Fruit fly (Drosophila melanogaster) whole organism, embryonic: ENCODE measurements around the gene CG34313.

Source experiments
- Aef1 ChIP-seq: fragments of 200-800 bp; sonication (Bioruptor generic); IDR thresholded peaks from 3 replicates; pipeline ENCODE4 v1.3.6; 2022; ENCODE audit warnings: missing biosample characterization, missing genetic modification characterization
- Atf3 ChIP-seq: fragments of 200-800 bp; sonication (Bioruptor generic); optimal IDR thresholded peaks from 3 replicates; lab custom pipeline; 2016; ENCODE audit warnings: missing biosample characterization, missing genetic modification characterization
- BEAF-32 ChIP-seq: fragments of 200-800 bp; sonication (Bioruptor generic); optimal IDR thresholded peaks from 3 replicates; lab custom pipeline; 2017; ENCODE audit warnings: missing biosample characterization, missing genetic modification characterization, mild to moderate bottlenecking, moderate library complexity, missing genetic modification reagents
- CG10321 ChIP-seq: fragments of 200-800 bp; sonication (Bioruptor generic); IDR thresholded peaks from 2 replicates; pipeline ENCODE4 v1.3.6; 2022; ENCODE audit warnings: missing biosample characterization, missing genetic modification characterization
- CG10462 ChIP-seq: fragments of 200-800 bp; sonication (Bioruptor generic); optimal IDR thresholded peaks from 2 replicates; lab custom pipeline; 2016; ENCODE audit warnings: missing biosample characterization, missing genetic modification characterization
- CG10543 ChIP-seq: fragments of 200-800 bp; sonication (Bioruptor generic); optimal IDR thresholded peaks from 3 replicates; lab custom pipeline; 2017; ENCODE audit warnings: missing biosample characterization, mild to moderate bottlenecking, missing genetic modification characterization, moderate library complexity
- CG10959 ChIP-seq: fragments of 200-800 bp; sonication (Bioruptor generic); IDR thresholded peaks from 2 replicates; pipeline ENCODE4 v1.3.6; 2022; ENCODE audit warnings: missing biosample characterization, missing genetic modification characterization
- CG13123 ChIP-seq: fragments of 200-800 bp; sonication (Bioruptor generic); optimal IDR thresholded peaks from 2 replicates; lab custom pipeline; 2016; ENCODE audit warnings: missing biosample characterization, missing genetic modification characterization
- CG33557 ChIP-seq: fragments of 200-800 bp; sonication (Bioruptor generic); optimal IDR thresholded peaks from 2 replicates; lab custom pipeline; 2019; ENCODE audit warnings: missing biosample characterization, mild to moderate bottlenecking, missing genetic modification characterization, moderate library complexity
- CG34376 ChIP-seq: fragments of 200-800 bp; sonication (Bioruptor generic); optimal IDR thresholded peaks from 2 replicates; lab custom pipeline; 2018; ENCODE audit warnings: missing biosample characterization, mild to moderate bottlenecking, missing genetic modification characterization
- CG6254 ChIP-seq: fragments of 200-800 bp; sonication (Bioruptor generic); optimal IDR thresholded peaks from 3 replicates; lab custom pipeline; 2017; ENCODE audit warnings: mild to moderate bottlenecking, missing biosample characterization, missing genetic modification reagents, missing genetic modification characterization
- CG6654 ChIP-seq: fragments of 200-800 bp; sonication (Bioruptor generic); optimal IDR thresholded peaks from 2 replicates; lab custom pipeline; 2017; ENCODE audit warnings: missing biosample characterization, mild to moderate bottlenecking, missing genetic modification characterization
- CG6813 ChIP-seq: fragments of 200-800 bp; sonication (Bioruptor generic); optimal IDR thresholded peaks from 2 replicates; lab custom pipeline; 2017; ENCODE audit warnings: missing biosample characterization, missing genetic modification characterization, mild to moderate bottlenecking, moderate library complexity, missing genetic modification reagents
- CG6854 ChIP-seq: fragments of 200-800 bp; sonication (Bioruptor generic); optimal IDR thresholded peaks from 3 replicates; lab custom pipeline; 2017; ENCODE audit warnings: missing biosample characterization, mild to moderate bottlenecking, missing genetic modification characterization
- CG7745 ChIP-seq: fragments of 200-800 bp; sonication (Bioruptor generic); optimal IDR thresholded peaks from 2 replicates; lab custom pipeline; 2018; ENCODE audit warnings: missing biosample characterization, mild to moderate bottlenecking, missing genetic modification characterization, moderate library complexity
- CG7928 ChIP-seq: fragments of 200-800 bp; sonication (Bioruptor generic); optimal IDR thresholded peaks from 2 replicates; lab custom pipeline; 2017; ENCODE audit warnings: missing biosample characterization, mild to moderate bottlenecking, missing genetic modification characterization
- CG8765 ChIP-seq: fragments of 200-800 bp; sonication (Bioruptor generic); IDR thresholded peaks from 2 replicates; pipeline ENCODE4 v1.3.6; 2022; ENCODE audit warnings: missing biosample characterization, missing genetic modification characterization
- CG9797 ChIP-seq: fragments of 200-800 bp; sonication (Bioruptor generic); optimal IDR thresholded peaks from 3 replicates; lab custom pipeline; 2018; ENCODE audit warnings: missing biosample characterization, mild to moderate bottlenecking, missing genetic modification characterization
- Camta ChIP-seq: fragments of 200-800 bp; sonication (Bioruptor generic); optimal IDR thresholded peaks from 2 replicates; lab custom pipeline; 2016; ENCODE audit warnings: missing biosample characterization, missing genetic modification characterization
- CrebB ChIP-seq: fragments of 200-800 bp; sonication (Bioruptor generic); optimal IDR thresholded peaks from 3 replicates; lab custom pipeline; 2018; ENCODE audit warnings: missing biosample characterization, mild to moderate bottlenecking, missing genetic modification characterization
- Dp ChIP-seq: fragments of 200-800 bp; sonication (Bioruptor generic); optimal IDR thresholded peaks from 2 replicates; lab custom pipeline; 2018; ENCODE audit warnings: missing biosample characterization, mild to moderate bottlenecking, missing genetic modification characterization, moderate library complexity
- Dref ChIP-seq: fragments of 200-800 bp; sonication (Bioruptor generic); IDR thresholded peaks from 2 replicates; pipeline ENCODE4 v1.3.6; 2022; ENCODE audit warnings: missing biosample characterization, missing genetic modification characterization
- E2f2 ChIP-seq: fragments of 200-800 bp; sonication (Bioruptor generic); IDR thresholded peaks from 2 replicates; pipeline ENCODE4 v1.3.6; 2022; ENCODE audit warnings: missing biosample characterization, missing genetic modification characterization
- Fer3 ChIP-seq: fragments of 200-800 bp; sonication (Bioruptor generic); optimal IDR thresholded peaks from 2 replicates; lab custom pipeline; 2018; ENCODE audit warnings: missing biosample characterization, mild to moderate bottlenecking, missing genetic modification characterization, moderate library complexity
- GATAe ChIP-seq: fragments of 200-800 bp; sonication (Bioruptor generic); conservative IDR thresholded peaks from 2 replicates; pipeline ENCODE4 v1.3.6; 2022; ENCODE audit warnings: missing biosample characterization, missing genetic modification characterization
- HmgZ ChIP-seq: fragments of 200-800 bp; sonication (Bioruptor generic); optimal IDR thresholded peaks from 2 replicates; lab custom pipeline; 2018; ENCODE audit warnings: missing biosample characterization, mild to moderate bottlenecking, missing genetic modification characterization
- MBD-R2 ChIP-seq: fragments of 200-800 bp; sonication (Bioruptor generic); IDR thresholded peaks from 2 replicates; pipeline ENCODE4 v1.3.6; 2022; ENCODE audit warnings: missing biosample characterization, missing genetic modification characterization
- Mes4 ChIP-seq: fragments of 200-800 bp; sonication (Bioruptor generic); optimal IDR thresholded peaks from 2 replicates; lab custom pipeline; 2016; ENCODE audit warnings: missing biosample characterization, missing genetic modification characterization
- Oli ChIP-seq: fragments of 200-800 bp; sonication (Bioruptor generic); optimal IDR thresholded peaks from 2 replicates; lab custom pipeline; 2018; ENCODE audit warnings: missing biosample characterization, mild to moderate bottlenecking, missing genetic modification characterization, moderate library complexity
- Vsx1 ChIP-seq: fragments of 200-800 bp; sonication (Bioruptor generic); optimal IDR thresholded peaks from 2 replicates; lab custom pipeline; 2017; ENCODE audit warnings: missing biosample characterization, mild to moderate bottlenecking, missing genetic modification characterization, missing genetic modification reagents
- br ChIP-seq: fragments of >200 bp; optimal IDR thresholded peaks from 2 replicates; lab custom pipeline; 2017
- dpn ChIP-seq, 2 experiments: fragments of 200-800 bp; sonication (Bioruptor generic); optimal IDR thresholded peaks; 3 replicates each; lab custom pipeline; 2016; ENCODE audit warnings: missing biosample characterization in 2 of 2, missing genetic modification characterization in 2 of 2
- exex ChIP-seq: fragments of 200-800 bp; sonication (Bioruptor generic); optimal IDR thresholded peaks from 4 replicates; lab custom pipeline; 2018; ENCODE audit warnings: missing biosample characterization, mild to moderate bottlenecking, missing genetic modification characterization, moderate library complexity
- fd3F ChIP-seq: fragments of 200-800 bp; sonication (Bioruptor generic); optimal IDR thresholded peaks from 2 replicates; lab custom pipeline; 2018; ENCODE audit warnings: missing biosample characterization, mild to moderate bottlenecking, missing genetic modification characterization, moderate library complexity
- gfzf ChIP-seq: fragments of 200-800 bp; sonication (Bioruptor generic); optimal IDR thresholded peaks from 2 replicates; lab custom pipeline; 2016; ENCODE audit warnings: missing biosample characterization, mild to moderate bottlenecking, missing genetic modification characterization, moderate library complexity
- kni ChIP-seq: fragments of 200-800 bp; sonication (Bioruptor generic); optimal IDR thresholded peaks from 3 replicates; lab custom pipeline; 2017; ENCODE audit warnings: mild to moderate bottlenecking, missing biosample characterization, missing genetic modification reagents, missing genetic modification characterization
- knrl ChIP-seq: fragments of 200-800 bp; sonication (Bioruptor generic); IDR thresholded peaks from 3 replicates; pipeline ENCODE4 v1.3.6; 2022; ENCODE audit warnings: missing biosample characterization, missing genetic modification characterization; ENCODE audit not compliant: partially characterized antibody
- pan ChIP-seq, 4 experiments: fragments of >200 bp in 3 of 4; fragments of 200-800 bp in 1 of 4; sonication (Bioruptor generic) in 1 of 4; optimal IDR thresholded peaks in 3 of 4; IDR thresholded peaks in 1 of 4; 2 replicates each; pipeline versions ENCODE4 v1.3.6 to Lab custom; 2017 to 2022; ENCODE audit warnings: missing biosample characterization in 2 of 4, missing genetic modification characterization in 2 of 4, mixed read lengths in 1 of 4
- pnt ChIP-seq: fragments of 200-800 bp; sonication (Bioruptor generic); optimal IDR thresholded peaks from 3 replicates; lab custom pipeline; 2016; ENCODE audit warnings: missing biosample characterization, missing genetic modification characterization
- pzg ChIP-seq: fragments of 200-800 bp; sonication (Bioruptor generic); optimal IDR thresholded peaks from 3 replicates; lab custom pipeline; 2018; ENCODE audit warnings: missing biosample characterization, mild to moderate bottlenecking, missing genetic modification characterization, moderate library complexity
- repo ChIP-seq: fragments of 200-800 bp; sonication (Bioruptor generic); optimal IDR thresholded peaks from 2 replicates; lab custom pipeline; 2016; ENCODE audit warnings: missing biosample characterization, missing genetic modification characterization
- sim ChIP-seq: fragments of 200-800 bp; sonication (Bioruptor generic); IDR thresholded peaks from 2 replicates; pipeline ENCODE4 v1.3.6; 2022; ENCODE audit warnings: missing biosample characterization, missing genetic modification characterization
- stwl ChIP-seq: fragments of 200-800 bp; sonication (Bioruptor generic); optimal IDR thresholded peaks from 3 replicates; lab custom pipeline; 2018; ENCODE audit warnings: missing biosample characterization, mild to moderate bottlenecking, missing genetic modification characterization, moderate library complexity
- sug ChIP-seq: fragments of 200-800 bp; optimal IDR thresholded peaks from 2 replicates; lab custom pipeline; 2019; ENCODE audit warnings: missing biosample characterization, mild to moderate bottlenecking, missing genetic modification characterization, moderate library complexity
- tll ChIP-seq, 2 experiments: fragments of 200-800 bp in 1 of 2; fragments of >200 bp in 1 of 2; sonication (Bioruptor generic) in 1 of 2; optimal IDR thresholded peaks; 2 replicates each; lab custom pipeline; 2017 to 2019; ENCODE audit warnings: missing biosample characterization in 2 of 2, missing genetic modification characterization in 2 of 2, mild to moderate bottlenecking in 1 of 2, moderate library complexity in 1 of 2
- zfh2 ChIP-seq: fragments of 200-800 bp; sonication (Bioruptor generic); optimal IDR thresholded peaks from 2 replicates; lab custom pipeline; 2016; ENCODE audit warnings: missing biosample characterization, missing genetic modification characterization

CG34313 gene

DNA sequence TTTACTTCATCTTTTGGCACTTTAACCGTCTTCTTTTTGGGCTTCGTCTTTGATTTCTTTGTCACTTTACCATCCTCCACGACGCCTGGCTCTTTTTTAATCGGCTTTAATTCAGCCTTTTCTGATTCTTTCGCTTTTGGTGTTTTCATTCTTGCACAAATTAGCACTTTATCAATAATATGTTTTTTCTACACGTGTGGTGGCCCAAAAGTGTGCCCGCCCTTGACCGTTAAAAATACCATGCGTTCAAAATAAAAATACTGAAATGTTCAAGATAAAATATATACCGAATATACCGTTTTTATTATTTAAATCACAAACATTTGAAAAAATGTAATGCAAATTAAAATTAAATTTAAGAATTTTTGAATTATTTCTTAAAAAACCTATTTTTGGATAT, 22.7 kb downstream of the CG34313 start, which contains the start of gene CG12288 (continued):
- TF ChIP-seq Dref (GFP tag; lab: Robert Waterston, UW) (no peak), Dp (GFP tag; lab: Kevin White, UChicago) (peak; percentile 47), CG13123 (GFP tag; lab: Kevin White, UChicago) (no peak), CG10321 (GFP tag; lab: Robert Waterston, UW) (no peak), Vsx1 (GFP tag; lab: Kevin White, UChicago) (no peak), gfzf (peak; percentile 65), br (no peak), tll (GFP tag; optimal IDR thresholded peaks at IDR 0.05; lab: Kevin White, UChicago) (no peak), sim (GFP tag; lab: Robert Waterston, UW) (no peak), fd3F (no peak)

- TF ChIP-seq sug (no peak), BEAF-32 (GFP tag; lab: Kevin White, UChicago) (no peak), Fer3 (tag; lab: Kevin White, UChicago) (no peak), CG7745 (tag; lab: Kevin White, UChicago) (no peak), pnt (no peak), pan (optimal IDR thresholded peaks at IDR 0.05; lab: Kevin White, UChicago) (no peak), pan (GFP tag; optimal IDR thresholded peaks at IDR 0.05 in 1 of 2, IDR thresholded peaks at IDR 0.05 in 1 of 2) (no peak), dpn (GFP tag; optimal IDR thresholded peaks at IDR 0.05; lab: Kevin White, UChicago) (no peak), zfh2 (GFP tag; lab: Kevin White, UChicago) (no peak), CG10462 (GFP tag; lab: Kevin White, UChicago) (no peak), CG6254 (no peak), CG6813 (GFP tag; lab: Kevin White, UChicago) (no peak), repo (GFP tag; lab: Kevin White, UChicago) (no peak), CG7928 (no peak), Camta (GFP tag; lab: Kevin White, UChicago) (no peak), Mes4 (no peak), Aef1 (GFP tag; lab: Robert Waterston, UW) (no peak), CG10543 (GFP tag; lab: Kevin White, UChicago) (no peak), CG10959 (GFP tag; lab: Robert Waterston, UW) (no peak)
Observed at dm6 chr2L:16909290-16909689, 30.0 kb downstream of the CG34313 start.

DNA sequence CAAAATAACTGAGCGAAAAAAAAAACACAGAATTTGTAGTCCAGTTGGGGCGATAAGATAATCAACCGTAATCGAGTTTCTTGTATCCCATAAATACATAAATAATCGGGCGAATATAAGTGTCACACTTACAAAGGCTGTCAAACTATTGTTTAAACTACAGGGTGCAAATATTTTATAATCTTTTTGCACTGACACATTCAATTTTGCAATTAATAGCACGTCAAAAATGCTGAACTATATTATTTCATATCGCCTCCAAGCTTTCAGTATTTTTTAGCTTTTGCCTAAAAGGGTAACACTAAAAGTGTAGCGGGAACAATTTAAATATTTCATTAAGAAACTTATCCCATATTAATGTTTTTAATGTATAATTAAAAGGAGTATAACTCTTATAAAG, 30.9 kb downstream of the CG34313 start, which contains the start of gene ApepP:
Gene ApepP (minus strand): TSS at position 242 of the 400 bp plus-strand sequence.
- TF ChIP-seq repo (GFP tag; lab: Kevin White, UChicago) (no peak), Atf3 (GFP tag; lab: Kevin White, UChicago) (no peak), kni (no peak), CG6854 (GFP tag; lab: Kevin White, UChicago) (peak; percentile 21), exex (peak; percentile 83), Oli (tag; lab: Kevin White, UChicago) (no peak), Dp (GFP tag; lab: Kevin White, UChicago) (peak; percentile 73), CG9797 (GFP tag; lab: Kevin White, UChicago) (peak; percentile 44), GATAe (GFP tag; lab: Robert Waterston, UW) (peak; percentile 34; the same call in 1 of the 2 replicates), HmgZ (peak; percentile 28), br (no peak), CG8765 (GFP tag; lab: Robert Waterston, UW) (no peak), CG33557 (GFP tag; lab: Kevin White, UChicago) (no peak), knrl (GFP tag; lab: Robert Waterston, UW) (no peak), CrebB (tag; lab: Kevin White, UChicago) (peak; percentile 4), E2f2 (GFP tag; lab: Robert Waterston, UW) (peak; percentile 82), CG34376 (peak; percentile 39), stwl (tag; lab: Kevin White, UChicago) (peak; percentile 11), pzg (GFP tag; lab: Kevin White, UChicago) (peak; percentile 55), gfzf (peak; percentile 73), MBD-R2 (GFP tag; lab: Robert Waterston, UW) (peak; percentile 22; the same call in 1 of the 2 replicates), CG6654 (peak; percentile 74)
